Fruit fly (Drosophila melanogaster): ENCODE data around the gene REPTOR-BP.

REPTOR-BP gene

DNA sequence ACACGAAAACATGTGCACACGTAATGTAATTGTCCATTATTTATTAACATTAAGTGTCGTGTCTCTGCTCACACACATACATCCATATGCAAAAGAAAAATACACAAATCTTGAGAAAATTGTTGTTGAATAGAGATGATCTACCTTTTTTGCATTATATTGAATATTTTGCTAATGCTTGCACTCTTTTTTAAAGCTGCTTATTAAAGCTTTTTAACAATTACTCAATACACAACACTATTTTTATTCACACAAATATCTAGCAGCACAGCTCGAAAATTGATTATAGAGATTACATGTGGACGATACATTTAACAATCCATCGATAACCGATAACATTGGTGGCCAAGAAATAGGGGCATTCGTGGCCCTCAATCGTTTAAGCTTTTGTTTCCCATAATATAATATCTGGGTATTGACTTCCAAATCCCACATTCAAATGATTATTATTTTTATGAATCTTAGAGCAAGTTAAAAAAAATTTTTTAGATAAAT lies 28.2 kb downstream of the REPTOR-BP start, which contains the start of gene Ufd4 (continued):
- no peak; the same call in 1 of the 2 replicates for TF ChIP-seq ara (GFP tag; IDR thresholded peaks at IDR 0.05)
- TF ChIP-seq bcd (GFP tag; optimal IDR thresholded peaks at IDR 0.05) = no peak
- TF ChIP-seq luna (GFP tag; optimal IDR thresholded peaks at IDR 0.05) = no peak
- TF ChIP-seq phol (tag; optimal IDR thresholded peaks at IDR 0.05) = peak; percentile 73
- peak; percentile 75 for TF ChIP-seq stwl (tag; optimal IDR thresholded peaks at IDR 0.05)
- peak; percentile 55 for TF ChIP-seq Scr (GFP tag; IDR thresholded peaks at IDR 0.05; ENCODE audit: partially characterized antibody)
- TF ChIP-seq CG10267 (tag; optimal IDR thresholded peaks at IDR 0.05) = peak; percentile 74
- no peak for TF ChIP-seq CG4328 (GFP tag; optimal IDR thresholded peaks at IDR 0.05)
- TF ChIP-seq CG1647 (GFP tag; optimal IDR thresholded peaks at IDR 0.05) = peak; percentile 56
- peak; percentile 17; the same call in 1 of the 3 replicates for TF ChIP-seq CG34224 (GFP tag; IDR thresholded peaks at IDR 0.05; ENCODE audit: partially characterized antibody)
- TF ChIP-seq maf-S (GFP tag; optimal IDR thresholded peaks at IDR 0.05) = peak; percentile 54
- TF ChIP-seq Mes4 (GFP tag; optimal IDR thresholded peaks at IDR 0.05) = peak; percentile 11
- peak; percentile 8 for TF ChIP-seq pnt (GFP tag; optimal IDR thresholded peaks at IDR 0.05)
- peak; percentile 14 for TF ChIP-seq btn (GFP tag; optimal IDR thresholded peaks at IDR 0.05)
- TF ChIP-seq CG7839 (tag; optimal IDR thresholded peaks at IDR 0.05) = no peak
- TF ChIP-seq sqz (GFP tag; optimal IDR thresholded peaks at IDR 0.05) = no peak
- peak; percentile 3 for TF ChIP-seq CG8944 (GFP tag; optimal IDR thresholded peaks at IDR 0.05)
- TF ChIP-seq CG7786 (GFP tag; optimal IDR thresholded peaks at IDR 0.05) = peak; percentile 23
- TF ChIP-seq repo (GFP tag; optimal IDR thresholded peaks at IDR 0.05) = peak; percentile 25
- TF ChIP-seq az2 (GFP tag; optimal IDR thresholded peaks at IDR 0.05) = peak; percentile 72
- TF ChIP-seq hb (GFP tag; IDR thresholded peaks at IDR 0.05; ENCODE audit: partially characterized antibody) = no peak
- no peak for TF ChIP-seq kay (GFP tag; optimal IDR thresholded peaks at IDR 0.05)
- TF ChIP-seq Neu2 (GFP tag; optimal IDR thresholded peaks at IDR 0.05; ENCODE audit: borderline replicate concordance) = no peak
- no peak for TF ChIP-seq C15 (GFP tag; IDR thresholded peaks at IDR 0.05)
- TF ChIP-seq CG15696 (tag; optimal IDR thresholded peaks at IDR 0.05) = peak; percentile 65
- peak; percentile 63 for TF ChIP-seq ind (GFP tag; optimal IDR thresholded peaks at IDR 0.05)
- no peak for TF ChIP-seq PHDP (tag; optimal IDR thresholded peaks at IDR 0.05)
- TF ChIP-seq CG10654 (GFP tag; optimal IDR thresholded peaks at IDR 0.05) = peak; percentile 27
- peak; percentile 81 for TF ChIP-seq row (GFP tag; IDR thresholded peaks at IDR 0.05)
- TF ChIP-seq BEAF-32 (GFP tag; optimal IDR thresholded peaks at IDR 0.05) = peak; percentile 55
- TF ChIP-seq CG8924 (tag; optimal IDR thresholded peaks at IDR 0.05) = peak; percentile 65
- peak; percentile 38 for TF ChIP-seq CG34376 (GFP tag; optimal IDR thresholded peaks at IDR 0.05)
- peak; percentile 80; the same call in 1 of the 2 replicates for TF ChIP-seq CG1024 (GFP tag; IDR thresholded peaks at IDR 0.05)
- TF ChIP-seq wdn (GFP tag; IDR thresholded peaks at IDR 0.05) = 0 out of 2 replicates have a peak, but pooled peaks have one; percentile 41
- peak; percentile 66 to 76 for TF ChIP-seq dpn (GFP tag; optimal IDR thresholded peaks at IDR 0.05)
- TF ChIP-seq hkb (optimal IDR thresholded peaks at IDR 0.05) = no peak
- peak; percentile 84 for TF ChIP-seq hkb (GFP tag; IDR thresholded peaks at IDR 0.05)
- peak; percentile 65 for TF ChIP-seq Ada2b (GFP tag; IDR thresholded peaks at IDR 0.05)
- no peak for TF ChIP-seq knrl (GFP tag; IDR thresholded peaks at IDR 0.05; ENCODE audit: partially characterized antibody)
- TF ChIP-seq MESR4 (GFP tag; optimal IDR thresholded peaks at IDR 0.05) = peak; percentile 77
- TF ChIP-seq NK7.1 (GFP tag; optimal IDR thresholded peaks at IDR 0.05) = peak; percentile 16
- peak; percentile 98 for TF ChIP-seq wek (GFP tag; optimal IDR thresholded peaks at IDR 0.05)
- peak; percentile 40; the same call in 2 of the 3 replicates for TF ChIP-seq CG16813 (GFP tag; IDR thresholded peaks at IDR 0.05; ENCODE audit: partially characterized antibody)
- peak; percentile 37 for TF ChIP-seq CG5245 (GFP tag; optimal IDR thresholded peaks at IDR 0.05)
- no peak for TF ChIP-seq nau (GFP tag; optimal IDR thresholded peaks at IDR 0.05)
- TF ChIP-seq CG9437 (GFP tag; optimal IDR thresholded peaks at IDR 0.05) = no peak
- peak; percentile 76 for TF ChIP-seq Xbp1 (GFP tag; optimal IDR thresholded peaks at IDR 0.05)
- peak; percentile 45 for TF ChIP-seq CG7271 (tag; optimal IDR thresholded peaks at IDR 0.05)
- TF ChIP-seq CG13296 (GFP tag; optimal IDR thresholded peaks at IDR 0.05) = peak; percentile 76
- peak; percentile 64; the same call in 1 of the 2 replicates for TF ChIP-seq E2f1 (GFP tag; IDR thresholded peaks at IDR 0.05)
